Fruit fly (Drosophila melanogaster): ENCODE measurements around the gene Teh2.

- TF ChIP-seq usp (GFP tag; optimal IDR thresholded peaks at IDR 0.05) (no peak), CG8478 (optimal IDR thresholded peaks at IDR 0.05) (no peak), psq (optimal IDR thresholded peaks at IDR 0.05) (no peak)
Measured at dm6 chr3L:4185259-4185658, 2.6 kb downstream of the Teh2 start.
